Fruit fly (Drosophila melanogaster) whole organism, embryonic: ENCODE measurements around the gene CG15543.

Experiments
- BtbVII ChIP-seq: fragments of 200-800 bp; sonication (Bioruptor generic); optimal IDR thresholded peaks from 3 replicates; lab custom pipeline; 2017; ENCODE audit warnings: missing biosample characterization, mild to moderate bottlenecking, missing genetic modification characterization
- CG10321 ChIP-seq: fragments of 200-800 bp; sonication (Bioruptor generic); IDR thresholded peaks from 2 replicates; pipeline ENCODE4 v1.3.6; 2022; ENCODE audit warnings: missing biosample characterization, missing genetic modification characterization
- CG10431 ChIP-seq: fragments of 200-800 bp; sonication (Bioruptor generic); optimal IDR thresholded peaks from 3 replicates; lab custom pipeline; 2018; ENCODE audit warnings: missing biosample characterization, mild to moderate bottlenecking, missing genetic modification characterization
- CG11504 ChIP-seq: fragments of 200-800 bp; sonication (Bioruptor generic); optimal IDR thresholded peaks from 3 replicates; lab custom pipeline; 2019; ENCODE audit warnings: missing biosample characterization, mild to moderate bottlenecking, missing genetic modification characterization, moderate library complexity
- CG14441 ChIP-seq: fragments of 200-800 bp; sonication (Bioruptor generic); IDR thresholded peaks from 2 replicates; pipeline ENCODE4 v1.3.6; 2022; ENCODE audit warnings: missing biosample characterization, missing genetic modification characterization
- CG16779 ChIP-seq: fragments of 200-800 bp; sonication (Bioruptor generic); IDR thresholded peaks from 2 replicates; pipeline ENCODE4 v1.3.6; 2022; ENCODE audit warnings: missing biosample characterization, missing genetic modification characterization
- CG2202 ChIP-seq: fragments of 200-800 bp; sonication (Bioruptor generic); optimal IDR thresholded peaks from 2 replicates; lab custom pipeline; 2018; ENCODE audit warnings: missing biosample characterization, mild to moderate bottlenecking, missing genetic modification characterization
- CG3065 ChIP-seq: fragments of 200-800 bp; sonication (Bioruptor generic); optimal IDR thresholded peaks from 2 replicates; lab custom pipeline; 2016; ENCODE audit warnings: missing biosample characterization, missing genetic modification characterization
- CG5180 ChIP-seq: fragments of 200-800 bp; sonication (Bioruptor generic); optimal IDR thresholded peaks from 3 replicates; lab custom pipeline; 2017; ENCODE audit warnings: missing biosample characterization, missing genetic modification characterization, mild to moderate bottlenecking, moderate library complexity, missing genetic modification reagents
- CG6683 ChIP-seq: fragments of 200-800 bp; sonication (Bioruptor generic); optimal IDR thresholded peaks from 2 replicates; lab custom pipeline; 2017; ENCODE audit warnings: missing biosample characterization, mild to moderate bottlenecking, missing genetic modification characterization, missing genetic modification reagents
- CG6689 ChIP-seq: fragments of 200-800 bp; sonication (Bioruptor generic); IDR thresholded peaks from 2 replicates; pipeline ENCODE4 v1.3.6; 2022; ENCODE audit warnings: missing biosample characterization, missing genetic modification characterization
- CG8281 ChIP-seq: fragments of 200-800 bp; sonication (Bioruptor generic); optimal IDR thresholded peaks from 2 replicates; lab custom pipeline; 2018; ENCODE audit warnings: missing biosample characterization, mild to moderate bottlenecking, missing genetic modification characterization, moderate library complexity
- CG8924 ChIP-seq: fragments of 200-800 bp; optimal IDR thresholded peaks from 3 replicates; lab custom pipeline; 2019; ENCODE audit warnings: missing biosample characterization, mild to moderate bottlenecking, missing genetic modification characterization, moderate library complexity
- CG9932 ChIP-seq: fragments of 200-800 bp; sonication (Bioruptor generic); IDR thresholded peaks from 2 replicates; pipeline ENCODE4 v1.3.6; 2022; ENCODE audit warnings: missing biosample characterization, missing genetic modification characterization
- Dbx ChIP-seq: fragments of 200-800 bp; sonication (Bioruptor generic); IDR thresholded peaks from 3 replicates; pipeline ENCODE4 v1.3.6; 2022; ENCODE audit warnings: missing biosample characterization, missing genetic modification characterization
- Deaf1 ChIP-seq: fragments of 200-800 bp; optimal IDR thresholded peaks from 3 replicates; lab custom pipeline; 2019; ENCODE audit warnings: missing biosample characterization, mild to moderate bottlenecking, missing genetic modification characterization, moderate library complexity
- Dip3 ChIP-seq: fragments of 200-800 bp; sonication (Bioruptor generic); optimal IDR thresholded peaks from 3 replicates; lab custom pipeline; 2016; ENCODE audit warnings: missing biosample characterization, missing genetic modification characterization
- ERR ChIP-seq: fragments of 200-800 bp; sonication (Bioruptor generic); optimal IDR thresholded peaks from 2 replicates; lab custom pipeline; 2016; ENCODE audit warnings: missing biosample characterization, missing genetic modification characterization
- Gug ChIP-seq: fragments of 200-800 bp; sonication (Bioruptor generic); IDR thresholded peaks from 4 replicates; pipeline ENCODE4 v1.3.6; 2022; ENCODE audit warnings: missing biosample characterization, missing genetic modification characterization
- H2.0 ChIP-seq: fragments of 200-800 bp; sonication (Bioruptor generic); IDR thresholded peaks from 2 replicates; pipeline ENCODE4 v1.3.6; 2022; ENCODE audit warnings: missing biosample characterization, missing genetic modification characterization
- Neu2 ChIP-seq: fragments of 200-800 bp; sonication (Bioruptor generic); optimal IDR thresholded peaks from 3 replicates; lab custom pipeline; 2016; ENCODE audit warnings: missing biosample characterization, missing genetic modification characterization, borderline replicate concordance
- Pdp1 ChIP-seq, 2 experiments: fragments of 200-800 bp; sonication (Bioruptor generic); optimal IDR thresholded peaks; 3 replicates each; lab custom pipeline; 2016; ENCODE audit warnings: missing biosample characterization in 2 of 2, missing genetic modification characterization in 2 of 2, mild to moderate bottlenecking in 1 of 2, moderate library complexity in 1 of 2
- ab ChIP-seq: fragments of 200-800 bp; sonication (Bioruptor generic); optimal IDR thresholded peaks from 2 replicates; lab custom pipeline; 2016; ENCODE audit warnings: missing biosample characterization, missing genetic modification characterization
- az2 ChIP-seq: fragments of 200-800 bp; sonication (Bioruptor generic); optimal IDR thresholded peaks from 3 replicates; lab custom pipeline; 2016; ENCODE audit warnings: missing biosample characterization, missing genetic modification characterization
- bcd ChIP-seq: fragments of 200-800 bp; sonication (Bioruptor generic); optimal IDR thresholded peaks from 2 replicates; lab custom pipeline; 2017; ENCODE audit warnings: missing biosample characterization, mild to moderate bottlenecking, missing genetic modification characterization
- chinmo ChIP-seq: fragments of 200-800 bp; sonication (Bioruptor generic); IDR thresholded peaks from 4 replicates; pipeline ENCODE4 v1.3.6; 2022; ENCODE audit warnings: missing biosample characterization, missing genetic modification characterization; ENCODE audit not compliant: partially characterized antibody
- en ChIP-seq: fragments of 200-800 bp; sonication (Bioruptor generic); optimal IDR thresholded peaks from 2 replicates; lab custom pipeline; 2016; ENCODE audit warnings: missing biosample characterization, missing genetic modification characterization
- fd102C ChIP-seq: fragments of 200-800 bp; sonication (Bioruptor generic); optimal IDR thresholded peaks from 2 replicates; lab custom pipeline; 2018; ENCODE audit warnings: missing biosample characterization, mild to moderate bottlenecking, missing genetic modification characterization, moderate library complexity
- gce ChIP-seq: fragments of 200-800 bp; sonication (Bioruptor generic); IDR thresholded peaks from 3 replicates; pipeline ENCODE4 v1.3.6; 2022; ENCODE audit warnings: missing biosample characterization, missing genetic modification characterization
- gfzf ChIP-seq: fragments of 200-800 bp; sonication (Bioruptor generic); optimal IDR thresholded peaks from 2 replicates; lab custom pipeline; 2016; ENCODE audit warnings: missing biosample characterization, mild to moderate bottlenecking, missing genetic modification characterization, moderate library complexity
- gsb ChIP-seq: fragments of 200-800 bp; sonication (Bioruptor generic); IDR thresholded peaks from 2 replicates; pipeline ENCODE4 v1.3.6; 2022; ENCODE audit warnings: missing biosample characterization, missing genetic modification characterization
- ham ChIP-seq: fragments of 200-800 bp; sonication (Bioruptor generic); IDR thresholded peaks from 2 replicates; pipeline ENCODE4 v1.3.6; 2022; ENCODE audit warnings: missing biosample characterization, missing genetic modification characterization
- kni ChIP-seq: fragments of 200-800 bp; sonication (Bioruptor generic); optimal IDR thresholded peaks from 3 replicates; lab custom pipeline; 2017; ENCODE audit warnings: mild to moderate bottlenecking, missing biosample characterization, missing genetic modification reagents, missing genetic modification characterization
- lilli ChIP-seq: fragments of 200-800 bp; sonication (Bioruptor generic); optimal IDR thresholded peaks from 3 replicates; lab custom pipeline; 2016; ENCODE audit warnings: missing biosample characterization, missing genetic modification characterization
- lola ChIP-seq, 3 experiments: fragments of >200 bp in 2 of 3; fragments of 200-800 bp in 1 of 3; sonication (Bioruptor generic) in 1 of 3; optimal IDR thresholded peaks; 2 replicates each; lab custom pipeline; 2017 to 2019; ENCODE audit warnings: missing biosample characterization in 3 of 3, missing genetic modification characterization in 3 of 3, mild to moderate bottlenecking in 1 of 3, moderate library complexity in 1 of 3
- odd ChIP-seq: fragments of 200-800 bp; sonication (Bioruptor generic); optimal IDR thresholded peaks from 2 replicates; lab custom pipeline; 2017; ENCODE audit warnings: missing biosample characterization, mild to moderate bottlenecking, missing genetic modification characterization
- onecut ChIP-seq: fragments of 200-800 bp; sonication (Bioruptor generic); IDR thresholded peaks from 2 replicates; pipeline ENCODE4 v1.3.6; 2022; ENCODE audit warnings: missing biosample characterization, missing genetic modification characterization
- pan ChIP-seq, 4 experiments: fragments of >200 bp in 3 of 4; fragments of 200-800 bp in 1 of 4; sonication (Bioruptor generic) in 1 of 4; optimal IDR thresholded peaks in 3 of 4; IDR thresholded peaks in 1 of 4; 2 replicates each; pipeline versions ENCODE4 v1.3.6 to Lab custom; 2017 to 2022; ENCODE audit warnings: missing biosample characterization in 2 of 4, missing genetic modification characterization in 2 of 4, mixed read lengths in 1 of 4
- pros ChIP-seq: fragments of 200-800 bp; sonication (Bioruptor generic); optimal IDR thresholded peaks from 3 replicates; lab custom pipeline; 2019; ENCODE audit warnings: missing biosample characterization, mild to moderate bottlenecking, missing genetic modification characterization, moderate library complexity
- pum ChIP-seq: fragments of 200-800 bp; sonication (Bioruptor generic); optimal IDR thresholded peaks from 2 replicates; lab custom pipeline; 2016; ENCODE audit warnings: missing biosample characterization, missing genetic modification characterization
- schlank ChIP-seq: fragments of 200-800 bp; sonication (Bioruptor generic); optimal IDR thresholded peaks from 2 replicates; lab custom pipeline; 2018; ENCODE audit warnings: missing biosample characterization, mild to moderate bottlenecking, missing genetic modification characterization
- sr ChIP-seq: fragments of 200-800 bp; sonication (Bioruptor generic); IDR thresholded peaks from 3 replicates; pipeline ENCODE4 v1.3.6; 2022; ENCODE audit warnings: missing biosample characterization, missing genetic modification characterization
- tap ChIP-seq: fragments of 200-800 bp; optimal IDR thresholded peaks from 3 replicates; lab custom pipeline; 2019; ENCODE audit warnings: missing biosample characterization, mild to moderate bottlenecking, missing genetic modification characterization, moderate library complexity
- tin ChIP-seq: fragments of 200-800 bp; sonication (Bioruptor generic); optimal IDR thresholded peaks from 3 replicates; lab custom pipeline; 2016; ENCODE audit warnings: missing biosample characterization, missing genetic modification characterization
- trh ChIP-seq: fragments of 200-800 bp; sonication (Bioruptor generic); optimal IDR thresholded peaks from 2 replicates; lab custom pipeline; 2016; ENCODE audit warnings: missing biosample characterization, missing genetic modification characterization
- unc-4 ChIP-seq: fragments of 200-800 bp; sonication (Bioruptor generic); IDR thresholded peaks from 2 replicates; pipeline ENCODE4 v1.3.6; 2022; ENCODE audit warnings: missing biosample characterization, missing genetic modification characterization; ENCODE audit not compliant: partially characterized antibody
- wdn ChIP-seq: fragments of 200-800 bp; sonication (Bioruptor generic); IDR thresholded peaks from 2 replicates; pipeline ENCODE4 v1.3.6; 2022; ENCODE audit warnings: missing biosample characterization, missing genetic modification characterization

Gene CG15543

dm6 chr3R:30781116-30781515 is 38.4 kb downstream of the CG15543 start:
- no peak for TF ChIP-seq Gug (GFP tag; lab: Robert Waterston, UW)
- TF ChIP-seq gsb (GFP tag; lab: Robert Waterston, UW), result no peak
- TF ChIP-seq ERR (GFP tag; lab: Kevin White, UChicago), result no peak
- peak; percentile 99 for TF ChIP-seq CG8281 (tag; lab: Kevin White, UChicago)

- peak; percentile 82 for TF ChIP-seq CG2202 (tag; lab: Kevin White, UChicago)
- TF ChIP-seq CG14441, result peak; percentile 95
- no peak for TF ChIP-seq unc-4 (GFP tag; lab: Robert Waterston, UW)
- no peak for TF ChIP-seq pan (optimal IDR thresholded peaks at IDR 0.05; lab: Kevin White, UChicago)
- TF ChIP-seq pan (GFP tag; optimal IDR thresholded peaks at IDR 0.05 in 1 of 2, IDR thresholded peaks at IDR 0.05 in 1 of 2), result peak in 1 of 2 experiments; percentile 95
- TF ChIP-seq gfzf (GFP tag; lab: Kevin White, UChicago), result peak; percentile 18
- peak; percentile 86 for TF ChIP-seq BtbVII (GFP tag; lab: Kevin White, UChicago)
- TF ChIP-seq CG6689, result peak; percentile 96
- TF ChIP-seq wdn (GFP tag; lab: Robert Waterston, UW), result peak; percentile 87
- TF ChIP-seq ham (GFP tag; lab: Robert Waterston, UW), result peak; percentile 80; the same call in 1 of the 2 replicates
- TF ChIP-seq Deaf1 (tag; lab: Kevin White, UChicago), result peak; percentile 73
- TF ChIP-seq Neu2 (GFP tag; lab: Kevin White, UChicago), result peak; percentile 95
- peak; percentile 89 for TF ChIP-seq bcd (GFP tag; lab: Kevin White, UChicago)
- peak; percentile 95 for TF ChIP-seq Gug (GFP tag; lab: Robert Waterston, UW)
- TF ChIP-seq gce, result peak; percentile 91
- peak; percentile 13 for TF ChIP-seq pros (GFP tag; lab: Kevin White, UChicago)
- peak in 1 of 3 experiments; percentile 94 for TF ChIP-seq lola (GFP tag; optimal IDR thresholded peaks at IDR 0.05; lab: Kevin White, UChicago)
- TF ChIP-seq chinmo, result peak; percentile 83; the same call in 1 of the 4 replicates
- TF ChIP-seq Dbx (GFP tag; lab: Robert Waterston, UW), result peak; percentile 91
- TF ChIP-seq odd (GFP tag; lab: Kevin White, UChicago), result peak; percentile 87
- TF ChIP-seq CG10321 (GFP tag; lab: Robert Waterston, UW), result peak; percentile 98
- peak; percentile 79 for TF ChIP-seq schlank (tag; lab: Kevin White, UChicago)
- peak; percentile 96 for TF ChIP-seq tin (GFP tag; lab: Kevin White, UChicago)
- TF ChIP-seq CG9932, result peak; percentile 79
- peak; percentile 75; the same call in 2 of the 3 replicates for TF ChIP-seq sr (GFP tag; lab: Robert Waterston, UW)
- TF ChIP-seq CG6683 (GFP tag; lab: Kevin White, UChicago), result peak; percentile 80
- TF ChIP-seq CG3065 (GFP tag; lab: Kevin White, UChicago), result peak; percentile 78
- peak; percentile 90 for TF ChIP-seq CG16779 (GFP tag; lab: Robert Waterston, UW)
- peak; percentile 86 to 93 for TF ChIP-seq Pdp1 (GFP tag; optimal IDR thresholded peaks at IDR 0.05; lab: Kevin White, UChicago)
- peak; percentile 76 for TF ChIP-seq kni (GFP tag; lab: Kevin White, UChicago)
- TF ChIP-seq tap (tag; lab: Kevin White, UChicago), result peak; percentile 93
- peak; percentile 96 for TF ChIP-seq az2 (GFP tag; lab: Kevin White, UChicago)
- TF ChIP-seq H2.0 (GFP tag; lab: Robert Waterston, UW), result peak; percentile 96
- peak; percentile 95 for TF ChIP-seq CG8924 (tag; lab: Kevin White, UChicago)
- peak; percentile 74 for TF ChIP-seq CG5180 (GFP tag; lab: Kevin White, UChicago)
- TF ChIP-seq en (GFP tag; lab: Kevin White, UChicago), result peak; percentile 83
- TF ChIP-seq Dip3, result peak; percentile 58
- peak; percentile 90 for TF ChIP-seq onecut
- TF ChIP-seq ab (GFP tag; lab: Kevin White, UChicago), result peak; percentile 79
- peak; percentile 96 for TF ChIP-seq lilli (GFP tag; lab: Kevin White, UChicago)
- TF ChIP-seq trh (GFP tag; lab: Kevin White, UChicago), result peak; percentile 72
- peak; percentile 75 for TF ChIP-seq CG10431
- TF ChIP-seq fd102C (GFP tag; lab: Kevin White, UChicago), result peak; percentile 85
- peak; percentile 91 for TF ChIP-seq CG11504 (tag; lab: Kevin White, UChicago)
- TF ChIP-seq pum (GFP tag; lab: Kevin White, UChicago), result peak; percentile 95
Measured at dm6 chr3R:30781661-30782120, 39.0 kb downstream of the CG15543 start.
